Worm (Caenorhabditis elegans) whole organism, L1 larva: ENCODE measurements around the gene F55G7.5.

ENCODE experiments used
- C04F5.9 ChIP-seq: sonication (generic microtip); optimal IDR thresholded peaks from 2 replicates; lab custom pipeline; 2016; ENCODE audit warnings: missing genetic modification characterization, missing compliant biosample characterization
- C34B4.2 ChIP-seq: sonication (generic microtip); optimal IDR thresholded peaks from 2 replicates; lab custom pipeline; 2017; ENCODE audit warnings: mild to moderate bottlenecking, missing genetic modification characterization, missing compliant biosample characterization
- F16B12.6 ChIP-seq: fragments of 150-350 bp; optimal IDR thresholded peaks from 2 replicates; lab custom pipeline; 2014; ENCODE audit warnings: missing biosample characterization, missing genetic modification characterization
- Y116A8C.19 ChIP-seq: sonication (generic microtip); optimal IDR thresholded peaks from 2 replicates; lab custom pipeline; 2016; ENCODE audit warnings: missing compliant biosample characterization, missing genetic modification characterization, borderline replicate concordance
- aly-2 ChIP-seq: fragments of 150-350 bp; optimal IDR thresholded peaks from 2 replicates; lab custom pipeline; 2014; ENCODE audit warnings: missing biosample characterization, missing genetic modification characterization
- ama-1 ChIP-seq: fragments of 150-350 bp; optimal IDR thresholded peaks from 2 replicates; lab custom pipeline; 2014
- blmp-1 ChIP-seq: fragments of 150-350 bp; optimal IDR thresholded peaks from 2 replicates; lab custom pipeline; 2014; ENCODE audit warnings: missing biosample characterization, missing genetic modification characterization
- ceh-63 ChIP-seq: fragments of 200-800 bp; sonication (Bioruptor generic); optimal IDR thresholded peaks from 2 replicates; lab custom pipeline; 2018; ENCODE audit warnings: mild to moderate bottlenecking, missing genetic modification characterization, missing compliant biosample characterization
- ceh-8 ChIP-seq: fragments of 200-800 bp; sonication (Bioruptor generic); optimal IDR thresholded peaks from 2 replicates; lab custom pipeline; 2018; ENCODE audit warnings: mild to moderate bottlenecking, missing genetic modification characterization, moderate library complexity, missing compliant biosample characterization
- ceh-88 ChIP-seq: fragments of 200-800 bp; sonication (Bioruptor generic); IDR thresholded peaks from 2 replicates; pipeline ENCODE4 v1.3.6; 2022; ENCODE audit warnings: missing genetic modification characterization, missing compliant biosample characterization
- ces-1 ChIP-seq: fragments of 150-350 bp; optimal IDR thresholded peaks from 2 replicates; lab custom pipeline; 2014; ENCODE audit warnings: missing biosample characterization, missing genetic modification reagents, missing genetic modification characterization
- dpl-1 ChIP-seq, 3 experiments: fragments of 150-350 bp in 2 of 3; sonication (generic microtip) in 1 of 3; optimal IDR thresholded peaks; 2 replicates each; lab custom pipeline; 2014 to 2017; ENCODE audit warnings: missing biosample characterization in 3 of 3, missing genetic modification characterization in 3 of 3, missing genetic modification reagents in 3 of 3
- dsc-1 ChIP-seq: sonication (generic microtip); optimal IDR thresholded peaks from 2 replicates; lab custom pipeline; 2016; ENCODE audit warnings: mild to moderate bottlenecking, missing genetic modification characterization, missing compliant biosample characterization
- efl-1 ChIP-seq, 4 experiments: fragments of 150-350 bp; optimal IDR thresholded peaks in 3 of 4; peaks in 1 of 4; 1 replicate in 1 of 4; 2 replicates in 3 of 4; lab custom pipeline; 2014; ENCODE audit warnings: missing biosample characterization in 2 of 4, missing genetic modification characterization in 2 of 4, missing genetic modification reagents in 2 of 4
- efl-3 ChIP-seq: fragments of 200-800 bp; sonication (Bioruptor generic); optimal IDR thresholded peaks from 2 replicates; lab custom pipeline; 2018; ENCODE audit warnings: mild to moderate bottlenecking, missing genetic modification characterization, missing compliant biosample characterization
- egl-13 ChIP-seq: sonication (generic microtip); optimal IDR thresholded peaks from 2 replicates; lab custom pipeline; 2016; ENCODE audit warnings: missing genotype, missing genetic modification reagents, missing genetic modification characterization, missing compliant biosample characterization
- elt-2 ChIP-seq: sonication (generic microtip); optimal IDR thresholded peaks from 2 replicates; lab custom pipeline; 2016; ENCODE audit warnings: missing genetic modification characterization, mild to moderate bottlenecking, inconsistent platforms, missing compliant biosample characterization, missing genetic modification reagents
- elt-3 ChIP-seq, 6 experiments: fragments of 150-350 bp in 1 of 6; sonication (generic microtip); optimal IDR thresholded peaks; 2 replicates each; lab custom pipeline; 2017 to 2018; ENCODE audit warnings: missing biosample characterization in 6 of 6, missing genetic modification characterization in 6 of 6, inconsistent platforms in 1 of 6
- ets-5 ChIP-seq: fragments of 200-800 bp; sonication (Bioruptor generic); IDR thresholded peaks from 2 replicates; pipeline ENCODE4 v1.3.6; 2022; ENCODE audit warnings: missing genetic modification characterization, missing compliant biosample characterization
- fos-1 ChIP-seq: fragments of 150-350 bp; optimal IDR thresholded peaks from 2 replicates; lab custom pipeline; 2014; ENCODE audit warnings: missing biosample characterization, missing genetic modification characterization
- grh-1 ChIP-seq: fragments of 200-800 bp; sonication (Bioruptor generic); IDR thresholded peaks from 2 replicates; pipeline ENCODE4 v1.3.6; 2022; ENCODE audit warnings: missing genetic modification reagents, missing genetic modification characterization, missing compliant biosample characterization
- hlh-4 ChIP-seq: sonication (generic microtip); optimal IDR thresholded peaks from 2 replicates; lab custom pipeline; 2016; ENCODE audit warnings: mild to moderate bottlenecking, missing genetic modification characterization, missing compliant biosample characterization
- lin-13 ChIP-seq: fragments of 150-350 bp; optimal IDR thresholded peaks from 2 replicates; lab custom pipeline; 2014; ENCODE audit warnings: missing biosample characterization, missing genetic modification reagents, missing genetic modification characterization
- lin-14 ChIP-seq: fragments of 200-800 bp; sonication (Bioruptor generic); optimal IDR thresholded peaks from 2 replicates; lab custom pipeline; 2018; ENCODE audit warnings: mild to moderate bottlenecking, missing genetic modification characterization, moderate library complexity, missing compliant biosample characterization
- lin-15B ChIP-seq: fragments of 150-350 bp; sonication (generic microtip); optimal IDR thresholded peaks from 3 replicates; lab custom pipeline; 2014; ENCODE audit warnings: missing biosample characterization, missing genetic modification characterization
- lsy-2 ChIP-seq, 2 experiments: fragments of 150-350 bp; optimal IDR thresholded peaks; 2 replicates each; lab custom pipeline; 2014; ENCODE audit warnings: missing biosample characterization in 2 of 2, missing genetic modification characterization in 2 of 2
- mef-2 ChIP-seq: fragments of 150-350 bp; optimal IDR thresholded peaks from 2 replicates; lab custom pipeline; 2014; ENCODE audit warnings: missing biosample characterization, missing genetic modification characterization
- mep-1 ChIP-seq: fragments of 150-350 bp; optimal IDR thresholded peaks from 2 replicates; lab custom pipeline; 2014; ENCODE audit warnings: missing biosample characterization, missing genetic modification characterization
- nhr-11 ChIP-seq: fragments of 150-350 bp; optimal IDR thresholded peaks from 2 replicates; lab custom pipeline; 2014; ENCODE audit warnings: missing biosample characterization, missing genetic modification characterization
- nhr-19 ChIP-seq: fragments of 200-800 bp; sonication (Bioruptor generic); conservative IDR thresholded peaks from 2 replicates; pipeline ENCODE4 v1.3.6; 2022; ENCODE audit warnings: missing genetic modification characterization, missing compliant biosample characterization
- nhr-20 ChIP-seq: sonication (generic microtip); optimal IDR thresholded peaks from 2 replicates; lab custom pipeline; 2016; ENCODE audit warnings: mild to moderate bottlenecking, missing genetic modification characterization, missing compliant biosample characterization
- nhr-237 ChIP-seq: fragments of 150-350 bp; optimal IDR thresholded peaks from 2 replicates; lab custom pipeline; 2014; ENCODE audit warnings: missing biosample characterization, missing genetic modification characterization
- nhr-28 ChIP-seq: fragments of 150-350 bp; optimal IDR thresholded peaks from 2 replicates; lab custom pipeline; 2014; ENCODE audit warnings: missing biosample characterization, missing genetic modification characterization
- nhr-47 ChIP-seq: sonication (generic microtip); optimal IDR thresholded peaks from 2 replicates; lab custom pipeline; 2016; ENCODE audit warnings: mild to moderate bottlenecking, missing genetic modification characterization, moderate library complexity, missing compliant biosample characterization
- nhr-71 ChIP-seq: sonication (generic microtip); optimal IDR thresholded peaks from 2 replicates; lab custom pipeline; 2016; ENCODE audit warnings: mild to moderate bottlenecking, missing genetic modification characterization, moderate library complexity, missing compliant biosample characterization
- nhr-76 ChIP-seq: sonication (generic microtip); optimal IDR thresholded peaks from 2 replicates; lab custom pipeline; 2017; ENCODE audit warnings: missing biosample characterization, missing genetic modification characterization
- nhr-77 ChIP-seq: fragments of 150-350 bp; optimal IDR thresholded peaks from 2 replicates; lab custom pipeline; 2014; ENCODE audit warnings: missing biosample characterization, missing genetic modification characterization
- nhr-84 ChIP-seq: sonication (generic microtip); optimal IDR thresholded peaks from 2 replicates; lab custom pipeline; 2017; ENCODE audit warnings: missing biosample characterization, missing genetic modification characterization
- snpc-4 ChIP-seq: fragments of 150-350 bp; optimal IDR thresholded peaks from 2 replicates; lab custom pipeline; 2014; ENCODE audit warnings: missing biosample characterization, missing genetic modification characterization
- sox-4 ChIP-seq: sonication (generic microtip); optimal IDR thresholded peaks from 2 replicates; lab custom pipeline; 2016; ENCODE audit warnings: missing genetic modification characterization, missing compliant biosample characterization
- sptf-1 ChIP-seq: fragments of 150-350 bp; optimal IDR thresholded peaks from 2 replicates; lab custom pipeline; 2014; ENCODE audit warnings: missing biosample characterization, missing genetic modification characterization
- sup-37 ChIP-seq: fragments of 200-800 bp; sonication (Bioruptor generic); optimal IDR thresholded peaks from 2 replicates; lab custom pipeline; 2018; ENCODE audit warnings: mild to moderate bottlenecking, missing genetic modification characterization, missing compliant biosample characterization
- swsn-7 ChIP-seq: sonication (generic microtip); optimal IDR thresholded peaks from 2 replicates; lab custom pipeline; 2016; ENCODE audit warnings: missing genetic modification characterization, missing compliant biosample characterization
- tbx-2 ChIP-seq: sonication (generic microtip); optimal IDR thresholded peaks from 2 replicates; lab custom pipeline; 2016; ENCODE audit warnings: missing genetic modification characterization, missing compliant biosample characterization
- tlp-1 ChIP-seq: fragments of 150-350 bp; optimal IDR thresholded peaks from 2 replicates; lab custom pipeline; 2014; ENCODE audit warnings: missing biosample characterization, missing genetic modification characterization
- unc-130 ChIP-seq: fragments of 150-350 bp; optimal IDR thresholded peaks from 2 replicates; lab custom pipeline; 2017; ENCODE audit warnings: missing biosample characterization, missing genetic modification characterization, inconsistent platforms
- unc-62 ChIP-seq: fragments of 150-350 bp; optimal IDR thresholded peaks from 2 replicates; lab custom pipeline; 2014; ENCODE audit warnings: missing biosample characterization, missing genetic modification reagents, missing genetic modification characterization
- unc-86 ChIP-seq: sonication (generic microtip); optimal IDR thresholded peaks from 2 replicates; lab custom pipeline; 2016; ENCODE audit warnings: missing genetic modification characterization, missing compliant biosample characterization
- unc-98 ChIP-seq: fragments of 200-800 bp; sonication (Bioruptor generic); IDR thresholded peaks from 2 replicates; pipeline ENCODE4 v1.3.6; 2022; ENCODE audit warnings: missing genetic modification characterization, missing compliant biosample characterization
- vab-15 ChIP-seq: sonication (generic microtip); optimal IDR thresholded peaks from 2 replicates; lab custom pipeline; 2017; ENCODE audit warnings: missing genotype, mild to moderate bottlenecking, missing genetic modification characterization, missing compliant biosample characterization
- xbp-1 ChIP-seq: sonication (generic microtip); optimal IDR thresholded peaks from 2 replicates; lab custom pipeline; 2016; ENCODE audit warnings: missing genetic modification characterization, missing compliant biosample characterization
- ztf-11 ChIP-seq, 2 experiments: sonication (generic microtip); optimal IDR thresholded peaks; 2 replicates each; lab custom pipeline; 2016 to 2017; ENCODE audit warnings: missing genetic modification characterization in 2 of 2, missing biosample characterization in 1 of 2, missing compliant biosample characterization in 1 of 2

F55G7.5 gene

ce11 chrX:11937343-11937935 is 1.3 kb downstream of the F55G7.5 start (continued):
- peak; percentile 94 for TF ChIP-seq lsy-2 (tag; optimal IDR thresholded peaks at IDR 0.05; lab: Kevin White, UChicago)
- peak; percentile 51 to 66 (median 58) for TF ChIP-seq dpl-1 (GFP tag; optimal IDR thresholded peaks at IDR 0.05; lab: Kevin White, UChicago)
- peak; percentile 99 for TF ChIP-seq ceh-8 (GFP tag; lab: Kevin White, UChicago)
- peak; percentile 95 for TF ChIP-seq unc-86
- peak; percentile 96 for TF ChIP-seq xbp-1
- TF ChIP-seq blmp-1: peak; percentile 55
- TF ChIP-seq nhr-11: peak; percentile 99
- TF ChIP-seq nhr-19 (GFP tag; lab: Robert Waterston, UW): peak; percentile 98
- peak; percentile 10 for TF ChIP-seq unc-130
- peak; percentile 97 for TF ChIP-seq nhr-237 (tag; lab: Kevin White, UChicago)
- TF ChIP-seq egl-13 (tag; lab: Kevin White, UChicago): peak; percentile 96
- TF ChIP-seq unc-62 (GFP tag; lab: Kevin White, UChicago): no peak
- TF ChIP-seq mep-1 (tag; lab: Kevin White, UChicago): peak; percentile 100
- TF ChIP-seq nhr-84 (tag; lab: Kevin White, UChicago): peak; percentile 73
- peak; percentile 99 for TF ChIP-seq fos-1 (tag; lab: Kevin White, UChicago)
- no peak for TF ChIP-seq Y116A8C.19 (tag; lab: Kevin White, UChicago)
- peak; percentile 66 for TF ChIP-seq F16B12.6 (tag; lab: Kevin White, UChicago)
- peak; percentile 70 for TF ChIP-seq vab-15 (tag; lab: Kevin White, UChicago)
- peak; percentile 90 to 93 for TF ChIP-seq ztf-11 (tag; optimal IDR thresholded peaks at IDR 0.05; lab: Kevin White, UChicago)
- TF ChIP-seq nhr-76: peak; percentile 92
- TF ChIP-seq C34B4.2 (tag; lab: Kevin White, UChicago): no peak
- TF ChIP-seq elt-2 (tag; lab: Kevin White, UChicago): peak; percentile 94
- peak; percentile 97 for TF ChIP-seq ceh-88
- TF ChIP-seq elt-3 (tag; optimal IDR thresholded peaks at IDR 0.05; lab: Kevin White, UChicago): peak in 5 of 6 experiments; percentile 92 to 99 (median 97)
- peak; percentile 6 for TF ChIP-seq lin-15B
- no peak for TF ChIP-seq ama-1 (lab: Kevin White, UChicago)
- peak; percentile 97 for TF ChIP-seq lin-13 (GFP tag; lab: Kevin White, UChicago)
- peak; percentile 85 to 89 for TF ChIP-seq efl-1 (optimal IDR thresholded peaks at IDR 0.05; lab: Kevin White, UChicago)
- TF ChIP-seq efl-1 (GFP tag; optimal IDR thresholded peaks at IDR 0.05 in 1 of 2; lab: Kevin White, UChicago): peak; percentile 48 to 97
- TF ChIP-seq swsn-7 (tag; lab: Kevin White, UChicago): peak; percentile 98
- peak; percentile 96 for TF ChIP-seq lin-14 (GFP tag; lab: Kevin White, UChicago)
- peak; percentile 99 for TF ChIP-seq nhr-77
- TF ChIP-seq nhr-47 (tag; lab: Kevin White, UChicago): peak; percentile 99
- no peak for TF ChIP-seq sptf-1 (tag; lab: Kevin White, UChicago)

- TF ChIP-seq grh-1 (no peak; the same call in 1 of the 2 replicates), lin-15B (no peak), xbp-1 (peak; percentile 49), C04F5.9 (tag; lab: Kevin White, UChicago) (no peak), mef-2 (tag; lab: Kevin White, UChicago) (no peak), aly-2 (tag; lab: Kevin White, UChicago) (no peak), ets-5 (GFP tag; lab: Robert Waterston, UW) (no peak), unc-98 (GFP tag; lab: Robert Waterston, UW) (no peak), sup-37 (no peak), nhr-71 (tag; lab: Kevin White, UChicago) (peak; percentile 63), ces-1 (GFP tag; lab: Kevin White, UChicago) (no peak), nhr-28 (tag; lab: Kevin White, UChicago) (no peak), nhr-237 (tag; lab: Kevin White, UChicago) (no peak), elt-3 (tag; optimal IDR thresholded peaks at IDR 0.05; lab: Kevin White, UChicago) (peak in 1 of 6 experiments; percentile 23), efl-3 (GFP tag; lab: Kevin White, UChicago) (no peak), snpc-4 (tag; lab: Kevin White, UChicago) (peak; percentile 13), elt-2 (tag; lab: Kevin White, UChicago) (peak; percentile 18), lin-14 (GFP tag; lab: Kevin White, UChicago) (peak; percentile 51), tlp-1 (tag; lab: Kevin White, UChicago) (no peak), dpl-1 (GFP tag; optimal IDR thresholded peaks at IDR 0.05; lab: Kevin White, UChicago) (no peak), dsc-1 (tag; lab: Kevin White, UChicago) (peak; percentile 67), blmp-1 (no peak), sox-4 (no peak), hlh-4 (tag; lab: Kevin White, UChicago) (no peak), nhr-20 (tag; lab: Kevin White, UChicago) (peak; percentile 63), ceh-63 (no peak), tbx-2 (tag; lab: Kevin White, UChicago) (peak; percentile 43)
Measured at ce11 chrX:11934933-11935332, 3.8 kb downstream of the F55G7.5 start.
